Worm (Caenorhabditis elegans): Measurements from ENCODE around the gene F40F8.12.
A peak's percentile ranks its signal among the peaks of the same experiment; 100 is the strongest.

The F40F8.12 gene

ce11 chrII:11094431-11094830, 35.2 kb upstream of the F40F8.12 start:
- TF ChIP-seq nhr-12 (tag; optimal IDR thresholded peaks at IDR 0.05) (no peak), aly-2 (tag; optimal IDR thresholded peaks at IDR 0.05) (no peak), elt-1 (tag; optimal IDR thresholded peaks at IDR 0.05) (no peak), nhr-11 (tag; optimal IDR thresholded peaks at IDR 0.05) (no peak), snpc-4 (tag; optimal IDR thresholded peaks at IDR 0.05) (no peak), nhr-43 (tag; optimal IDR thresholded peaks at IDR 0.05; ENCODE audit: poor library complexity, severe bottlenecking) (no peak), egl-27 (tag; optimal IDR thresholded peaks at IDR 0.05) (no peak), fkh-2 (tag; optimal IDR thresholded peaks at IDR 0.05) (no peak), elt-3 (tag; optimal IDR thresholded peaks at IDR 0.05) (no peak)

- no peak for TF ChIP-seq zag-1 (tag; optimal IDR thresholded peaks at IDR 0.05)
- no peak for TF ChIP-seq nhr-11 (tag; optimal IDR thresholded peaks at IDR 0.05)
- no peak for TF ChIP-seq mdl-1 (tag; optimal IDR thresholded peaks at IDR 0.05)
- TF ChIP-seq ceh-82 (tag; optimal IDR thresholded peaks at IDR 0.05): no peak
- TF ChIP-seq elt-2 (tag; optimal IDR thresholded peaks at IDR 0.05): no peak
- no peak for TF ChIP-seq ztf-4 (tag; optimal IDR thresholded peaks at IDR 0.05)
- no peak for TF ChIP-seq fkh-10 (GFP tag; optimal IDR thresholded peaks at IDR 0.05)
- no peak for TF ChIP-seq jun-1 (tag; optimal IDR thresholded peaks at IDR 0.05)
- TF ChIP-seq ztf-11 (tag; optimal IDR thresholded peaks at IDR 0.05): no peak
- TF ChIP-seq ceh-28 (tag; optimal IDR thresholded peaks at IDR 0.05): no peak
- no peak for TF ChIP-seq nhr-237 (tag; optimal IDR thresholded peaks at IDR 0.05)
- no peak for TF ChIP-seq unc-39 (tag; optimal IDR thresholded peaks at IDR 0.05)
- TF ChIP-seq nhr-28 (tag; optimal IDR thresholded peaks at IDR 0.05): no peak
- TF ChIP-seq nhr-43 (tag; optimal IDR thresholded peaks at IDR 0.05; ENCODE audit: poor library complexity, severe bottlenecking): no peak
- no peak for TF ChIP-seq ceh-16 (tag; optimal IDR thresholded peaks at IDR 0.05)
- TF ChIP-seq nfya-1 (tag; optimal IDR thresholded peaks at IDR 0.05; ENCODE audit: insufficient read depth): no peak
Observed at ce11 chrII:11096233-11096632, 33.4 kb upstream of the F40F8.12 start, which contains the start of gene nbs-1. Gene nbs-1, minus strand, starts transcription at chrII:11096478.

DNA sequence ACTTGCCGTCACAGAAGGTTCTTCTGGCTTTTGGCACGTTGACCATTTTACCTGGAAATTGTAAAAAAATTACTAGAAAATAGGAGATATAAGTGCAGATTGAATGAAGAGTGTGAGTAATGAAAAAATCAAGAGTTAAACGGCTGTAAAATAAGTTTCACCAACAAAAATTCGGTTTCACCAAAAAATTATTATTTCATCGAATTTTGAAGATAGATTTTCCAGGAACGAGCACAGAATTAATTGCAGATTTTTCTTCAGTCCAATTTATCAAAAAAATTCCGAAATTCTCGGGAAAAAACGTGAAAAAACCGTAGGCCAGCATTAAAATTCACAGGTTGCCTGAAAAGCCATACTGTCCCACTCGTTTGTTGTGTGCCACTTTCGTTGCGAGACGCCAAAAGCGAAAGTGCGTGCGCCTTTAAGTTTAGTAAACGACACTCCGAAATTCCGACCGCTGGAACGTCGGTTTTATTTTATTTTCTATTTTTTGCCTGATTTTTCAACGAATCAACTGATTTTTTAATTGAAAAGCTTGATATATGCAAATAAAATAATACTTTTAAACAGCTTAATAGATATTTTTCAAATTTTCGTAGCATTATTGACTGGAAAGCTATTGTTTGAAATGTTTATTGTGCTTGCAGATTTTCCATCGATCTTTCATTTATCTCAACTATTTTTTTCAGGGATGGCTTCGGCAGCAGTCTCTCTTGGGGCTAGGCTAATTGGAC, 32.3 kb upstream of the F40F8.12 start, which contains the start of the genes rpl-36.A and nuo-1:
rpl-36.A (minus strand) TSS at position 51 of the 734 bp plus-strand sequence.
nuo-1 (plus strand) TSS at position 684 of the 734 bp plus-strand sequence.
- TF ChIP-seq ceh-82 (tag; optimal IDR thresholded peaks at IDR 0.05) (no peak), nhr-237 (tag; optimal IDR thresholded peaks at IDR 0.05) (no peak), nhr-23 (tag; optimal IDR thresholded peaks at IDR 0.05) (peak; percentile 92), aly-2 (tag; optimal IDR thresholded peaks at IDR 0.05) (no peak), elt-1 (tag; optimal IDR thresholded peaks at IDR 0.05) (no peak), unc-62 (GFP tag; optimal IDR thresholded peaks at IDR 0.05) (no peak), ztf-11 (tag; optimal IDR thresholded peaks at IDR 0.05) (no peak), eor-1 (tag; optimal IDR thresholded peaks at IDR 0.05) (no peak), skn-1 (tag; optimal IDR thresholded peaks at IDR 0.05) (peak; percentile 83), R02D3.7 (tag; optimal IDR thresholded peaks at IDR 0.05) (peak; percentile 45), egl-27 (tag; optimal IDR thresholded peaks at IDR 0.05) (no peak), jun-1 (tag; optimal IDR thresholded peaks at IDR 0.05) (peak; percentile 31), elt-2 (tag; optimal IDR thresholded peaks at IDR 0.05) (peak; percentile 45), unc-39 (tag; optimal IDR thresholded peaks at IDR 0.05) (no peak), fkh-2 (tag; optimal IDR thresholded peaks at IDR 0.05) (no peak), snpc-4 (tag; optimal IDR thresholded peaks at IDR 0.05) (peak; percentile 80), ceh-9 (tag; optimal IDR thresholded peaks at IDR 0.05) (no peak), nhr-28 (tag; optimal IDR thresholded peaks at IDR 0.05) (no peak), zag-1 (tag; optimal IDR thresholded peaks at IDR 0.05) (no peak), pqm-1 (tag; optimal IDR thresholded peaks at IDR 0.05) (peak; percentile 33), mml-1 (tag; optimal IDR thresholded peaks at IDR 0.05) (no peak), ZK546.5 (tag; optimal IDR thresholded peaks at IDR 0.05) (no peak), mdl-1 (tag; optimal IDR thresholded peaks at IDR 0.05) (no peak), nhr-67 (tag; optimal IDR thresholded peaks at IDR 0.05) (no peak), pha-4 (tag; optimal IDR thresholded peaks at IDR 0.05) (peak; percentile 96), ceh-28 (tag; optimal IDR thresholded peaks at IDR 0.05) (peak; percentile 41), elt-3 (tag; optimal IDR thresholded peaks at IDR 0.05) (no peak), nhr-25 (tag; optimal IDR thresholded peaks at IDR 0.05) (peak; percentile 83), ceh-16 (tag; optimal IDR thresholded peaks at IDR 0.05) (no peak), ama-1 (optimal IDR thresholded peaks at IDR 0.05) (peak; percentile 47), nhr-43 (tag; optimal IDR thresholded peaks at IDR 0.05; ENCODE audit: poor library complexity, severe bottlenecking) (peak; percentile 41), nhr-76 (tag; optimal IDR thresholded peaks at IDR 0.05) (peak; percentile 21), hmg-11 (tag; optimal IDR thresholded peaks at IDR 0.05) (peak; percentile 79), tbx-2 (tag; optimal IDR thresholded peaks at IDR 0.05) (no peak), nhr-11 (tag; optimal IDR thresholded peaks at IDR 0.05) (no peak), fkh-10 (GFP tag; optimal IDR thresholded peaks at IDR 0.05) (peak; percentile 17), lin-39 (tag; optimal IDR thresholded peaks at IDR 0.05) (peak; percentile 96), lin-15B (tag; optimal IDR thresholded peaks at IDR 0.05) (peak; percentile 92), nfya-1 (tag; optimal IDR thresholded peaks at IDR 0.05; ENCODE audit: insufficient read depth) (peak; percentile 97), sea-2 (GFP tag; optimal IDR thresholded peaks at IDR 0.05) (no peak), daf-12 (tag; optimal IDR thresholded peaks at IDR 0.05) (no peak), nhr-77 (tag; optimal IDR thresholded peaks at IDR 0.05) (no peak), ztf-4 (tag; optimal IDR thresholded peaks at IDR 0.05) (no peak), lsy-12 (tag; optimal IDR thresholded peaks at IDR 0.05) (peak; percentile 41)

Data from whole organism, L3 larva.